Worm (Caenorhabditis elegans): Measurements from ENCODE around the gene nhr-132.

DNA sequence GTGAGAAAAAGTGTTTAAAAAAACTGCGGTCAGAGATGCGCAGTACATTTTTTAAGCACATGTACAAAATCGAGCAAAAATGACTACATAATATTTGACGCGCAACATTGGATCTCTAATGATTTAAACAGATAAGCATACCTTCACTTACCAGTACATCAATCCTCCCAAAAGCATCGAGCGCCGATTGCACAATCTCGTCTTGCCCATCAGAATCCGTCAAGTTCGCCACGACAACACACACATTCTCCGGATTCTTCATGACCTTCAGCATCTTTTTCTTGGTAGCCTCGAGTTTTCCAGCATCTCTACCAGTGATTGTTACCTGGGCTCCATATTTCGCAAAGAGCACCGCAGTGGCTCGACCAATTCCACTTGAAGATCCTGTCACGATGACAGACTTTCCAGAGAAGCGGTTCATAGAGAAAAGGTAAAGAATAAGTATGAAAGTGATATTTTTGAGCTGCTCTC lies 31.4 kb upstream of the nhr-132 start, which contains the start of gene T01G6.10:
- TF ChIP-seq nhr-237 (tag; optimal IDR thresholded peaks at IDR 0.05) (no peak), snpc-4 (tag; optimal IDR thresholded peaks at IDR 0.05) (no peak), lin-13 (tag; optimal IDR thresholded peaks at IDR 0.05) (no peak), blmp-1 (tag; optimal IDR thresholded peaks at IDR 0.05) (no peak), nhr-12 (tag; optimal IDR thresholded peaks at IDR 0.05) (no peak), lsy-2 (tag; optimal IDR thresholded peaks at IDR 0.05) (no peak), mab-5 (tag; optimal IDR thresholded peaks at IDR 0.05) (no peak), pha-4 (tag; optimal IDR thresholded peaks at IDR 0.05) (no peak), ces-1 (GFP tag; optimal IDR thresholded peaks at IDR 0.05) (no peak), unc-39 (tag; optimal IDR thresholded peaks at IDR 0.05) (no peak), unc-62 (GFP tag; optimal IDR thresholded peaks at IDR 0.05) (no peak), nhr-76 (tag; optimal IDR thresholded peaks at IDR 0.05) (no peak)
